Worm (Caenorhabditis elegans) whole organism, L4 larva: ENCODE results near the gene atg-2.

Experiments used
- D1046.2 ChIP-seq: fragments of 200-800 bp; sonication (Bioruptor generic); IDR thresholded peaks from 2 replicates; pipeline ENCODE4 v1.3.6; 2022; ENCODE audit warnings: missing genetic modification characterization, missing compliant biosample characterization
- dpl-1 ChIP-seq: fragments of 150-350 bp; optimal IDR thresholded peaks from 2 replicates; lab custom pipeline; 2014; ENCODE audit warnings: missing biosample characterization, missing genetic modification reagents, missing genetic modification characterization
- egl-27 ChIP-seq: sonication (generic microtip); optimal IDR thresholded peaks from 3 replicates; lab custom pipeline; 2017; ENCODE audit warnings: missing biosample characterization, missing genetic modification reagents, missing genetic modification characterization
- hlh-11 ChIP-seq: fragments of 200-800 bp; sonication (Bioruptor generic); optimal IDR thresholded peaks from 2 replicates; lab custom pipeline; 2018; ENCODE audit warnings: mild to moderate bottlenecking, missing genetic modification characterization, missing compliant biosample characterization
- lin-13 ChIP-seq: fragments of 150-350 bp; optimal IDR thresholded peaks from 2 replicates; lab custom pipeline; 2014; ENCODE audit warnings: missing biosample characterization, missing genetic modification reagents, missing genetic modification characterization
- lsy-2 ChIP-seq, 2 experiments: fragments of 150-350 bp in 1 of 2; sonication (generic microtip) in 1 of 2; optimal IDR thresholded peaks; 2 replicates each; lab custom pipeline; 2014 to 2017; ENCODE audit warnings: missing biosample characterization in 2 of 2, missing genetic modification characterization in 2 of 2
- mep-1 ChIP-seq: fragments of 150-350 bp; sonication (generic microtip); optimal IDR thresholded peaks from 3 replicates; lab custom pipeline; 2014; ENCODE audit warnings: missing biosample characterization, missing genetic modification characterization
- nhr-11 ChIP-seq: fragments of 150-350 bp; optimal IDR thresholded peaks from 2 replicates; lab custom pipeline; 2014; ENCODE audit warnings: missing biosample characterization, missing genetic modification characterization
- nhr-237 ChIP-seq: sonication (generic microtip); optimal IDR thresholded peaks from 2 replicates; lab custom pipeline; 2017; ENCODE audit warnings: missing biosample characterization, missing genetic modification characterization
- nhr-25 ChIP-seq: sonication (generic microtip); optimal IDR thresholded peaks from 2 replicates; lab custom pipeline; 2017; ENCODE audit warnings: missing genetic modification characterization, mild to moderate bottlenecking, missing compliant biosample characterization, antibody characterized with exemption, moderate library complexity, borderline replicate concordance; ENCODE audit not compliant: insufficient read depth
- saeg-2 ChIP-seq: fragments of 200-800 bp; sonication (Bioruptor generic); IDR thresholded peaks from 2 replicates; pipeline ENCODE4 v1.3.6; 2022; ENCODE audit warnings: missing genetic modification reagents, missing genetic modification characterization, missing compliant biosample characterization
- zip-2 ChIP-seq: fragments of 150-350 bp; optimal IDR thresholded peaks from 2 replicates; lab custom pipeline; 2014; ENCODE audit warnings: missing biosample characterization, missing genetic modification characterization

ce11 chrX:6761688-6762185 is 44.8 kb upstream of the atg-2 start, which contains the start of gene abts-4:
- no peak for TF ChIP-seq zip-2 (tag; lab: Kevin White, UChicago)
- no peak for TF ChIP-seq D1046.2 (GFP tag; lab: Robert Waterston, UW)
- TF ChIP-seq mep-1 (tag; lab: Kevin White, UChicago): no peak
- no peak for TF ChIP-seq nhr-11 (tag; lab: Kevin White, UChicago)
- TF ChIP-seq lsy-2 (tag; optimal IDR thresholded peaks at IDR 0.05; lab: Kevin White, UChicago): no peak
- TF ChIP-seq egl-27 (tag; lab: Kevin White, UChicago): no peak
- TF ChIP-seq nhr-25: no peak
- TF ChIP-seq saeg-2: no peak
- no peak for TF ChIP-seq nhr-237 (tag; lab: Kevin White, UChicago)
- no peak for TF ChIP-seq lin-13 (GFP tag; lab: Kevin White, UChicago)
- no peak for TF ChIP-seq hlh-11
- no peak for TF ChIP-seq dpl-1 (GFP tag; lab: Kevin White, UChicago)
